Worm (Caenorhabditis elegans): ENCODE measurements around the gene T24D8.6.

DNA sequence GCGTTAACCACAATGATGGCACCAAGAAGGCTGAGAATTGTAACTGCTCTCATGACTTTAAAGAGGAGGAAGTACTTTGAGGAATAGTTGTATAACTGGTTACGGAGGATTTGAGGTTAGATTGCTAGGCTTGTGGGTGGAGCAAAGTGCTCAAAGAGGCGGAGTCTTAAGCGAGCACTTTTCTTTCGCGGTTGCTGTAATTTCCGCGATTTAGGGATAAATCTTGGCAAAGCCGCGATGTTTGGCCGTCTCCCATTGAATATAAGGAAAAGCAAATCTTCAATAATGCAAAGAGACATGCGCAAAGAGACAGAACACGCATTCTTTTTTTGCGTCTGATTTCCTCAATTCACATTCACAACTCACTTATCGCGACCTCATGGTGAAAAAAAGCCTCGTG, 27.6 kb downstream of the T24D8.6 start, which contains the start of gene nlp-45:
- TF ChIP-seq alr-1 (tag; optimal IDR thresholded peaks at IDR 0.05) (no peak), zag-1 (tag; optimal IDR thresholded peaks at IDR 0.05) (no peak), nhr-12 (tag; optimal IDR thresholded peaks at IDR 0.05) (no peak), nhr-11 (tag; optimal IDR thresholded peaks at IDR 0.05) (no peak), ama-1 (optimal IDR thresholded peaks at IDR 0.05) (no peak), sma-9 (GFP tag; optimal IDR thresholded peaks at IDR 0.05) (no peak), sma-9 (tag; optimal IDR thresholded peaks at IDR 0.05) (no peak), ztf-4 (tag; optimal IDR thresholded peaks at IDR 0.05) (no peak), unc-55 (GFP tag; optimal IDR thresholded peaks at IDR 0.05) (no peak), blmp-1 (tag; optimal IDR thresholded peaks at IDR 0.05; ENCODE audit: insufficient read depth) (no peak), lin-13 (GFP tag; optimal IDR thresholded peaks at IDR 0.05) (no peak), snpc-4 (tag; optimal IDR thresholded peaks at IDR 0.05) (no peak)
